Fruit fly (Drosophila melanogaster): ENCODE data around the gene CG13000.

CG13000 gene

DNA sequence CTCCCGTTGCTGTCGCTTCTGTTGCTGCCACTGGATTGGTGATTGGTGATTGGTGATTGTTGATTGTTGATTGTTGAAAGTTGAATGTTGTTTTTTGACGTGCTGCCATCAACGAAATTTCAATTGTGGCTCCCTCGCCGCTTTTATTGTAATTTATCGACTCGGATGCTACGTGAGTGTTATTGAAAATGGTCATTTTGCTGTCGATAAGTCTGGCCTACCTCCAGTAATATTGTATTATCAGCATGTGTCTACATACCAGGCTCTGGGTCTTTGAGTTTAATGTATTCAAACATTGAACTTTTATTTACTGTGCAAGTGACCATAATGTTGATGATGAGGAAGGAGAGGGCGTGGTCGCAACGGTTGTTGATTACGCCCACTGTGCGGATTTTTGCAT lies 45.8 kb downstream of the CG13000 start:
- TF ChIP-seq CG9139 (GFP tag; optimal IDR thresholded peaks at IDR 0.05) (no peak), svp (GFP tag) (peak; percentile 59), Ets21C (GFP tag; optimal IDR thresholded peaks at IDR 0.05) (no peak), CG31627 (GFP tag; optimal IDR thresholded peaks at IDR 0.05) (no peak), CG8632 (GFP tag; optimal IDR thresholded peaks at IDR 0.05) (no peak), CG10669 (GFP tag; optimal IDR thresholded peaks at IDR 0.05) (no peak), dac (GFP tag; optimal IDR thresholded peaks at IDR 0.05) (no peak), esn (GFP tag; optimal IDR thresholded peaks at IDR 0.05) (no peak)

DNA sequence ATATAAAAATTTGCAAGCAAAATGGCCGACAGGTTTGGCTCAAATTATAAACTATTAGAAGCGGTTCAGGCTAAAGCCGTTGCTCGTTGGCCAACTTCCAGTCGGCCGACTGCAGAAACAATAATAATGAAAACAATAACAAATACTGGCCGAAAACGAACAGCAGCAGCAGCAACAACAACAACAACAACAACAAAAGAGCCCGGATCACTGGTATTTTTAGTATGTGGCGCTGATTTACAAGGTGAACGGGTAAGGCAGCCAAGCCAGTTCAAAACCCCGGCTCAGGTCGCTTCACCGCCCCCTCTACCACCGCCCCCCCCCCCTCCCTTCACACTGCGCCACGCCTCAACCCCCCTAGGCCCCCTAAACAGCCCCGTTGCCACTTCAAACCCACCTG lies 48.0 kb downstream of the CG13000 start:
- no peak for TF ChIP-seq Ets96B (tag; optimal IDR thresholded peaks at IDR 0.05)
- no peak for TF ChIP-seq OdsH (GFP tag; optimal IDR thresholded peaks at IDR 0.05)
- no peak for TF ChIP-seq fd85E (GFP tag; optimal IDR thresholded peaks at IDR 0.05)
- TF ChIP-seq CG10669 (GFP tag; optimal IDR thresholded peaks at IDR 0.05) = no peak
- TF ChIP-seq CG3919 (GFP tag; optimal IDR thresholded peaks at IDR 0.05) = no peak
- TF ChIP-seq CG6808 (GFP tag; optimal IDR thresholded peaks at IDR 0.05) = no peak
- TF ChIP-seq CG6163 (GFP tag; IDR thresholded peaks at IDR 0.05) = no peak
- TF ChIP-seq acj6 (GFP tag; optimal IDR thresholded peaks at IDR 0.05) = no peak
- TF ChIP-seq CG32006 (GFP tag; optimal IDR thresholded peaks at IDR 0.05) = no peak

All from whole organism, prepupa.